Fruit fly (Drosophila melanogaster) whole organism, embryonic: ENCODE results near the gene CG16758.
A peak's percentile ranks its signal among the peaks of the same experiment; 100 is the strongest.

Experiments
- Abd-B ChIP-seq: fragments of 200-800 bp; sonication (Bioruptor generic); optimal IDR thresholded peaks from 2 replicates; lab custom pipeline; 2018; ENCODE audit warnings: missing biosample characterization, mild to moderate bottlenecking, missing genetic modification characterization, moderate library complexity
- Adf1 ChIP-seq: fragments of 200-800 bp; sonication (Bioruptor generic); IDR thresholded peaks from 2 replicates; pipeline ENCODE4 v1.3.6; 2022; ENCODE audit warnings: missing biosample characterization, missing genetic modification characterization
- Bgb ChIP-seq: fragments of 200-800 bp; sonication (Bioruptor generic); IDR thresholded peaks from 2 replicates; pipeline ENCODE4 v1.3.6; 2022; ENCODE audit warnings: missing biosample characterization, missing genetic modification characterization; ENCODE audit not compliant: partially characterized antibody
- BtbVII ChIP-seq: fragments of 200-800 bp; sonication (Bioruptor generic); optimal IDR thresholded peaks from 3 replicates; lab custom pipeline; 2017; ENCODE audit warnings: missing biosample characterization, mild to moderate bottlenecking, missing genetic modification characterization
- CG10267 ChIP-seq: fragments of 200-800 bp; sonication (Bioruptor generic); optimal IDR thresholded peaks from 2 replicates; lab custom pipeline; 2018; ENCODE audit warnings: missing biosample characterization, mild to moderate bottlenecking, missing genetic modification characterization, moderate library complexity
- CG10321 ChIP-seq: fragments of 200-800 bp; sonication (Bioruptor generic); IDR thresholded peaks from 2 replicates; pipeline ENCODE4 v1.3.6; 2022; ENCODE audit warnings: missing biosample characterization, missing genetic modification characterization
- CG11504 ChIP-seq: fragments of 200-800 bp; sonication (Bioruptor generic); optimal IDR thresholded peaks from 3 replicates; lab custom pipeline; 2019; ENCODE audit warnings: missing biosample characterization, mild to moderate bottlenecking, missing genetic modification characterization, moderate library complexity
- CG14014 ChIP-seq: fragments of 200-800 bp; sonication (Bioruptor generic); IDR thresholded peaks from 2 replicates; pipeline ENCODE4 v1.3.6; 2022; ENCODE audit warnings: missing biosample characterization, missing genetic modification characterization
- CG14441 ChIP-seq: fragments of 200-800 bp; sonication (Bioruptor generic); IDR thresholded peaks from 2 replicates; pipeline ENCODE4 v1.3.6; 2022; ENCODE audit warnings: missing biosample characterization, missing genetic modification characterization
- CG14710 ChIP-seq: fragments of 200-800 bp; sonication (Bioruptor generic); optimal IDR thresholded peaks from 3 replicates; lab custom pipeline; 2019; ENCODE audit warnings: missing biosample characterization, mild to moderate bottlenecking, missing genetic modification characterization, moderate library complexity
- CG14965 ChIP-seq: fragments of 200-800 bp; sonication (Bioruptor generic); optimal IDR thresholded peaks from 2 replicates; lab custom pipeline; 2016; ENCODE audit warnings: missing biosample characterization, missing genetic modification characterization, borderline replicate concordance
- CG1603 ChIP-seq: fragments of 200-800 bp; sonication (Bioruptor generic); optimal IDR thresholded peaks from 2 replicates; lab custom pipeline; 2019; ENCODE audit warnings: missing biosample characterization, mild to moderate bottlenecking, missing genetic modification characterization, moderate library complexity
- CG1647 ChIP-seq: fragments of 200-800 bp; sonication (Bioruptor generic); optimal IDR thresholded peaks from 3 replicates; lab custom pipeline; 2016; ENCODE audit warnings: missing biosample characterization, missing genetic modification characterization
- CG18011 ChIP-seq: fragments of 200-800 bp; sonication (Bioruptor generic); optimal IDR thresholded peaks from 2 replicates; lab custom pipeline; 2017; ENCODE audit warnings: missing biosample characterization, missing genetic modification characterization, mild to moderate bottlenecking, moderate library complexity, missing genotype
- CG18476 ChIP-seq: fragments of 200-800 bp; sonication (Bioruptor generic); optimal IDR thresholded peaks from 2 replicates; lab custom pipeline; 2016; ENCODE audit warnings: missing biosample characterization, mild to moderate bottlenecking, missing genetic modification characterization
- CG33557 ChIP-seq: fragments of 200-800 bp; sonication (Bioruptor generic); optimal IDR thresholded peaks from 2 replicates; lab custom pipeline; 2019; ENCODE audit warnings: missing biosample characterization, mild to moderate bottlenecking, missing genetic modification characterization, moderate library complexity
- CG4282 ChIP-seq: fragments of 200-800 bp; sonication (Bioruptor generic); optimal IDR thresholded peaks from 2 replicates; lab custom pipeline; 2016; ENCODE audit warnings: missing biosample characterization, missing genetic modification characterization
- CG4328 ChIP-seq: fragments of 200-800 bp; sonication (Bioruptor generic); optimal IDR thresholded peaks from 3 replicates; lab custom pipeline; 2017; ENCODE audit warnings: missing biosample characterization, missing genetic modification reagents, missing genetic modification characterization
- CG4820 ChIP-seq: fragments of 200-800 bp; sonication (Bioruptor generic); optimal IDR thresholded peaks from 3 replicates; lab custom pipeline; 2016; ENCODE audit warnings: missing biosample characterization, missing genetic modification characterization
- CG5245 ChIP-seq: fragments of 200-800 bp; sonication (Bioruptor generic); optimal IDR thresholded peaks from 3 replicates; lab custom pipeline; 2016; ENCODE audit warnings: missing biosample characterization, missing genetic modification characterization
- CG6689 ChIP-seq: fragments of 200-800 bp; sonication (Bioruptor generic); IDR thresholded peaks from 2 replicates; pipeline ENCODE4 v1.3.6; 2022; ENCODE audit warnings: missing biosample characterization, missing genetic modification characterization
- CG7271 ChIP-seq: fragments of 200-800 bp; sonication (Bioruptor generic); optimal IDR thresholded peaks from 2 replicates; lab custom pipeline; 2018; ENCODE audit warnings: missing biosample characterization, mild to moderate bottlenecking, missing genetic modification characterization, moderate library complexity
- CG8359 ChIP-seq: fragments of 200-800 bp; sonication (Bioruptor generic); optimal IDR thresholded peaks from 2 replicates; lab custom pipeline; 2017; ENCODE audit warnings: missing biosample characterization, mild to moderate bottlenecking, missing genetic modification characterization, borderline replicate concordance
- CG9727 ChIP-seq: fragments of 200-800 bp; sonication (Bioruptor generic); optimal IDR thresholded peaks from 3 replicates; lab custom pipeline; 2017; ENCODE audit warnings: missing biosample characterization, mild to moderate bottlenecking, missing genetic modification characterization
- CkIIα-i1 ChIP-seq: fragments of 200-800 bp; sonication (Bioruptor generic); IDR thresholded peaks from 2 replicates; pipeline ENCODE4 v1.3.6; 2022; ENCODE audit warnings: missing biosample characterization, missing genetic modification characterization
- E2f2 ChIP-seq: fragments of 200-800 bp; sonication (Bioruptor generic); IDR thresholded peaks from 2 replicates; pipeline ENCODE4 v1.3.6; 2022; ENCODE audit warnings: missing biosample characterization, missing genetic modification characterization
- GATAe ChIP-seq: fragments of 200-800 bp; sonication (Bioruptor generic); conservative IDR thresholded peaks from 2 replicates; pipeline ENCODE4 v1.3.6; 2022; ENCODE audit warnings: missing biosample characterization, missing genetic modification characterization
- Hsf ChIP-seq: fragments of 200-800 bp; sonication (Bioruptor generic); optimal IDR thresholded peaks from 3 replicates; lab custom pipeline; 2016; ENCODE audit warnings: missing biosample characterization, missing genetic modification characterization
- MBD-R2 ChIP-seq: fragments of 200-800 bp; sonication (Bioruptor generic); IDR thresholded peaks from 2 replicates; pipeline ENCODE4 v1.3.6; 2022; ENCODE audit warnings: missing biosample characterization, missing genetic modification characterization
- Scr ChIP-seq: fragments of 200-800 bp; sonication (Bioruptor generic); IDR thresholded peaks from 2 replicates; pipeline ENCODE4 v1.3.6; 2022; ENCODE audit warnings: missing biosample characterization, missing genetic modification characterization; ENCODE audit not compliant: partially characterized antibody
- Side ChIP-seq: fragments of 200-800 bp; sonication (Bioruptor generic); optimal IDR thresholded peaks from 2 replicates; lab custom pipeline; 2016; ENCODE audit warnings: missing biosample characterization, missing genetic modification characterization
- Ssrp ChIP-seq: fragments of 200-800 bp; sonication (Bioruptor generic); optimal IDR thresholded peaks from 2 replicates; lab custom pipeline; 2018; ENCODE audit warnings: missing biosample characterization, mild to moderate bottlenecking, missing genetic modification characterization, moderate library complexity
- Usf ChIP-seq: fragments of 200-800 bp; sonication (Bioruptor generic); optimal IDR thresholded peaks from 2 replicates; lab custom pipeline; 2017; ENCODE audit warnings: missing genotype, missing biosample characterization, missing genetic modification characterization
- ab ChIP-seq: fragments of 200-800 bp; sonication (Bioruptor generic); optimal IDR thresholded peaks from 2 replicates; lab custom pipeline; 2016; ENCODE audit warnings: missing biosample characterization, missing genetic modification characterization
- ara ChIP-seq: fragments of 200-800 bp; sonication (Bioruptor generic); IDR thresholded peaks from 2 replicates; pipeline ENCODE4 v1.3.6; 2022; ENCODE audit warnings: missing biosample characterization, missing genetic modification characterization
- bsh ChIP-seq, 2 experiments: fragments of 200-800 bp; sonication (Bioruptor generic); optimal IDR thresholded peaks; 2 replicates each; lab custom pipeline; 2017 to 2018; ENCODE audit warnings: mild to moderate bottlenecking in 2 of 2, missing biosample characterization in 2 of 2, missing genetic modification characterization in 2 of 2, moderate library complexity in 1 of 2
- caup ChIP-seq: fragments of 200-800 bp; sonication (Bioruptor generic); optimal IDR thresholded peaks from 3 replicates; lab custom pipeline; 2017; ENCODE audit warnings: missing biosample characterization, mild to moderate bottlenecking, missing genetic modification characterization, moderate library complexity; ENCODE audit not compliant: severe bottlenecking
- cg ChIP-seq: fragments of 200-800 bp; sonication (Bioruptor generic); optimal IDR thresholded peaks from 3 replicates; lab custom pipeline; 2019; ENCODE audit warnings: missing biosample characterization, mild to moderate bottlenecking, missing genetic modification characterization, moderate library complexity
- dati ChIP-seq: fragments of 200-800 bp; sonication (Bioruptor generic); IDR thresholded peaks from 2 replicates; pipeline ENCODE4 v1.3.6; 2022; ENCODE audit warnings: missing biosample characterization, missing genetic modification characterization
- emc ChIP-seq: fragments of 200-800 bp; sonication (Bioruptor generic); optimal IDR thresholded peaks from 2 replicates; lab custom pipeline; 2016; ENCODE audit warnings: missing biosample characterization, missing genetic modification characterization
- ems ChIP-seq: fragments of 200-800 bp; sonication (Bioruptor generic); optimal IDR thresholded peaks from 3 replicates; lab custom pipeline; 2016; ENCODE audit warnings: missing biosample characterization, missing genetic modification characterization
- luna ChIP-seq: fragments of 200-800 bp; sonication (Bioruptor generic); optimal IDR thresholded peaks from 2 replicates; lab custom pipeline; 2016; ENCODE audit warnings: missing biosample characterization, missing genetic modification characterization
- mam ChIP-seq: fragments of 200-800 bp; sonication (Bioruptor generic); optimal IDR thresholded peaks from 3 replicates; lab custom pipeline; 2016; ENCODE audit warnings: missing biosample characterization, missing genetic modification characterization
- nau ChIP-seq: fragments of 200-800 bp; sonication (Bioruptor generic); optimal IDR thresholded peaks from 3 replicates; lab custom pipeline; 2017; ENCODE audit warnings: missing biosample characterization, mild to moderate bottlenecking, missing genetic modification characterization, missing genetic modification reagents
- pho ChIP-seq: fragments of 200-800 bp; sonication (Bioruptor generic); optimal IDR thresholded peaks from 2 replicates; lab custom pipeline; 2016; ENCODE audit warnings: missing biosample characterization, missing genetic modification characterization
- run ChIP-seq: fragments of 200-800 bp; sonication (Bioruptor generic); optimal IDR thresholded peaks from 3 replicates; lab custom pipeline; 2018; ENCODE audit warnings: missing biosample characterization, mild to moderate bottlenecking, missing genetic modification characterization
- sim ChIP-seq: fragments of 200-800 bp; sonication (Bioruptor generic); IDR thresholded peaks from 2 replicates; pipeline ENCODE4 v1.3.6; 2022; ENCODE audit warnings: missing biosample characterization, missing genetic modification characterization
- so ChIP-seq: fragments of 200-800 bp; sonication (Bioruptor generic); IDR thresholded peaks from 3 replicates; pipeline ENCODE4 v1.3.6; 2022; ENCODE audit warnings: missing biosample characterization, missing genetic modification characterization
- sqz ChIP-seq: fragments of 200-800 bp; sonication (Bioruptor generic); optimal IDR thresholded peaks from 3 replicates; lab custom pipeline; 2018; ENCODE audit warnings: missing biosample characterization, mild to moderate bottlenecking, missing genetic modification characterization
- tin ChIP-seq: fragments of 200-800 bp; sonication (Bioruptor generic); optimal IDR thresholded peaks from 3 replicates; lab custom pipeline; 2016; ENCODE audit warnings: missing biosample characterization, missing genetic modification characterization
- zen ChIP-seq: fragments of 200-800 bp; sonication (Bioruptor generic); optimal IDR thresholded peaks from 3 replicates; lab custom pipeline; 2018; ENCODE audit warnings: missing biosample characterization, mild to moderate bottlenecking, missing genetic modification characterization, moderate library complexity

Gene CG16758

DNA sequence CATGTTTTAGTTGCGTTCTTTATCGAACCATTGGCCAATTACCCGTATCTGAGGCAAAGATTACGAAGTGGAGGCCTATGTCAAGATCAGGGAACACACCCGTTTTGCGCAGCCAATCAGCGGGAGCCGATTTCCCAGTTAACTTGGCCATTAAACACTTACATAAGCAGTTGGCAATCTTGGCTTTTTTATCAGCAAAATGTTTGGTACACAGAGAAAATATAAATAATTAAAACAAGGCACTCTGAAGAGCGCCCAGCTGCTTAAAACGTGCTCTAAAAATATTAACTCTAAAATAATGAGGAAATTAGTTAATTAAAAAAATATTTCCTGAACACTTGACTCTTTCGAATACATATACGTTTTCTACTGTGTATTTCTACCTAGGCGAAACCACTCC, 1.6 kb downstream of the CG16758 start (continued):
- TF ChIP-seq CG6689 (GFP tag; lab: Robert Waterston, UW): peak; percentile 54
- no peak for TF ChIP-seq CG4328 (GFP tag; lab: Kevin White, UChicago)
- TF ChIP-seq caup (GFP tag; lab: Kevin White, UChicago): peak; percentile 68
- TF ChIP-seq Usf (GFP tag; lab: Kevin White, UChicago): no peak
- TF ChIP-seq CG1647 (GFP tag; lab: Kevin White, UChicago): peak; percentile 68
- TF ChIP-seq emc (GFP tag; lab: Kevin White, UChicago): peak; percentile 10
- peak; percentile 68 for TF ChIP-seq mam (GFP tag; lab: Kevin White, UChicago)
- TF ChIP-seq ara: peak; percentile 28; the same call in 1 of the 2 replicates
- peak; percentile 75 for TF ChIP-seq BtbVII
- peak; percentile 55 for TF ChIP-seq CG10321 (GFP tag; lab: Robert Waterston, UW)
- no peak for TF ChIP-seq dati (GFP tag; lab: Robert Waterston, UW)
- TF ChIP-seq CG18011 (GFP tag; lab: Kevin White, UChicago): no peak
- TF ChIP-seq GATAe (GFP tag; lab: Robert Waterston, UW): peak; percentile 91
- no peak for TF ChIP-seq CG8359 (GFP tag; lab: Kevin White, UChicago)
- peak; percentile 46 for TF ChIP-seq Side (GFP tag; lab: Kevin White, UChicago)
- peak; percentile 71; the same call in 2 of the 3 replicates for TF ChIP-seq so (GFP tag; lab: Robert Waterston, UW)
- TF ChIP-seq E2f2 (GFP tag; lab: Robert Waterston, UW): peak; percentile 28; the same call in 1 of the 2 replicates
- TF ChIP-seq Bgb: no peak
- peak; percentile 74 for TF ChIP-seq CG9727
- peak; percentile 69 for TF ChIP-seq CG14014 (GFP tag; lab: Robert Waterston, UW)
- no peak for TF ChIP-seq CG1603 (tag; lab: Kevin White, UChicago)
- TF ChIP-seq CG7271 (tag; lab: Kevin White, UChicago): no peak
- no peak for TF ChIP-seq ab (GFP tag; lab: Kevin White, UChicago)
- TF ChIP-seq ems: peak; percentile 57
- TF ChIP-seq CG14710 (tag; lab: Kevin White, UChicago): no peak
- no peak for TF ChIP-seq run (tag; lab: Kevin White, UChicago)
- peak; percentile 85 for TF ChIP-seq CG14441 (GFP tag; lab: Robert Waterston, UW)
- TF ChIP-seq CG33557: no peak
- TF ChIP-seq luna (GFP tag; lab: Kevin White, UChicago): no peak
- no peak for TF ChIP-seq CG11504 (tag; lab: Kevin White, UChicago)
- TF ChIP-seq Adf1: peak; percentile 67
- peak; percentile 56 for TF ChIP-seq CG18476 (GFP tag; lab: Kevin White, UChicago)
- TF ChIP-seq bsh (GFP tag; optimal IDR thresholded peaks at IDR 0.05; lab: Kevin White, UChicago): peak in 1 of 2 experiments; percentile 35
- TF ChIP-seq CG4820 (GFP tag; lab: Kevin White, UChicago): no peak
- peak; percentile 18 for TF ChIP-seq CG5245
- no peak for TF ChIP-seq CkIIα-i1 (GFP tag; lab: Robert Waterston, UW)
- TF ChIP-seq Ssrp (tag; lab: Kevin White, UChicago): peak; percentile 0
- TF ChIP-seq Abd-B (GFP tag; lab: Kevin White, UChicago): peak; percentile 39
- TF ChIP-seq CG10267 (tag; lab: Kevin White, UChicago): peak; percentile 13
- peak; percentile 73 for TF ChIP-seq Hsf (GFP tag; lab: Kevin White, UChicago)
- TF ChIP-seq zen (tag; lab: Kevin White, UChicago): peak; percentile 21
- peak; percentile 68 for TF ChIP-seq pho (GFP tag; lab: Kevin White, UChicago)
- TF ChIP-seq CG4282: no peak
- TF ChIP-seq sim (GFP tag; lab: Robert Waterston, UW): no peak
- no peak for TF ChIP-seq nau
- TF ChIP-seq tin (GFP tag; lab: Kevin White, UChicago): peak; percentile 28
- no peak for TF ChIP-seq sqz
- TF ChIP-seq cg (GFP tag; lab: Kevin White, UChicago): no peak
- no peak for TF ChIP-seq Scr (GFP tag; lab: Robert Waterston, UW)
- no peak for TF ChIP-seq CG14965
- TF ChIP-seq MBD-R2 (GFP tag; lab: Robert Waterston, UW): peak; percentile 58; the same call in 1 of the 2 replicates
